Worm (Caenorhabditis elegans): ENCODE data around the gene dnj-19.

DNA sequence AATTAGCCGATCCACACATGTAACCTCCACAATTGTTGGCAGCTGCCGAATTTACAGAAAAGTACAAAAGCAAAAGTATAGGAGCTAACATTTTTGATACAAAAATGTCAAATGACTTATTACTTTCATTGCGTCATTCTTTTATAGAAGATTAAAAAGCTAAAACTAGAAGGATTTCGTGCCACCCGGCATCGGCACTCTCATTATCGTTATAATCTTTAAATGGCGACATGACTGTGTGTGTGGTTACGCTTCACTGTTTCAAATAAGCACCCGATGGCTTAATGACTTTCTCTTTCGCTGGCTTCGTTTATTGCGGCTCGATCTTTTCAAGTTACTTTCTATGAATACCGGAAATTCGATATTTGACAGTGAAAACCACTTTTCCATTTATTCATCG lies 29.1 kb upstream of the dnj-19 start, which contains the start of gene grl-1:
- TF ChIP-seq him-1 (tag; optimal IDR thresholded peaks at IDR 0.05) (no peak), W03F9.2 (tag; optimal IDR thresholded peaks at IDR 0.05) (no peak)

Measured in whole organism, L4/young adult.